Worm (Caenorhabditis elegans) whole organism, L4/young adult: ENCODE measurements around the gene mlt-9.

Experiments used
- W03F9.2 ChIP-seq: fragments of 150-350 bp; optimal IDR thresholded peaks from 2 replicates; lab custom pipeline; 2014; ENCODE audit warnings: missing biosample characterization, missing genetic modification characterization
- dao-5 ChIP-seq: sonication (generic microtip); optimal IDR thresholded peaks from 2 replicates; lab custom pipeline; 2016; ENCODE audit warnings: missing genotype, missing genetic modification characterization, moderate library complexity, missing compliant biosample characterization
- him-1 ChIP-seq: sonication (generic microtip); optimal IDR thresholded peaks from 2 replicates; lab custom pipeline; 2016; ENCODE audit warnings: missing genotype, missing genetic modification reagents, missing genetic modification characterization, missing compliant biosample characterization

mlt-9 gene

DNA sequence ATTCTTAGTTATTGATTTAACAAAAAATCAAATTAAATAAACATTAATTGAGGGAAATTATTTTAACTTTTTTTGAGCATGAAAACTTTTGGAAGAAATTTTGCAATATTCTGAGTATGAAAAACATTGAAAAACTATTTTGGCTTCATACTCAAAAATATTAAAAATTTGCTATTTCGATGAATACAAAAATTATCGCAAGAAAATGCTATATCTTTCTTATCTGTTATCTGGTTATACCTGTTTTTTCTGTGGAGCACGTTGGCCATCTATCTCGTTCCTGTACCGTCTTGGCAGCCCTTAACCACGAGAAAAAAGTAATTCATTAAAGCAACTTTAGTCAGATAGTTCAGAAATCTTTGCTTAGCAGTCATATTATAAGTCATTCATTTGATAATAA is 49.7 kb downstream of the mlt-9 start:
- TF ChIP-seq dao-5 (tag; lab: Kevin White, UChicago) (no peak), him-1 (tag; lab: Kevin White, UChicago) (no peak), W03F9.2 (tag; lab: Kevin White, UChicago) (no peak)

- TF ChIP-seq dao-5 (tag; lab: Kevin White, UChicago) (no peak), W03F9.2 (tag; lab: Kevin White, UChicago) (no peak), him-1 (tag; lab: Kevin White, UChicago) (no peak)
Observed at ce11 chrX:15056737-15057136, 50.9 kb downstream of the mlt-9 start, which contains the start of gene H03G16.5. Gene H03G16.5, minus strand, starts transcription at chrX:15056837.

- TF ChIP-seq dao-5 (tag; lab: Kevin White, UChicago) (no peak), W03F9.2 (tag; lab: Kevin White, UChicago) (no peak), him-1 (tag; lab: Kevin White, UChicago) (no peak)
Observed at ce11 chrX:15055914-15056313, 51.7 kb downstream of the mlt-9 start, which contains the start of gene H03G16.7. Gene H03G16.7, minus strand, starts transcription at chrX:15056014.

ce11 chrX:15053223-15053933 is 54.2 kb downstream of the mlt-9 start, which contains the start of gene H03G16.1:
Gene H03G16.1, plus strand, starts transcription at chrX:15053883.
- TF ChIP-seq W03F9.2 (tag; lab: Kevin White, UChicago) (no peak), him-1 (tag; lab: Kevin White, UChicago) (no peak), dao-5 (tag; lab: Kevin White, UChicago) (no peak)

DNA sequence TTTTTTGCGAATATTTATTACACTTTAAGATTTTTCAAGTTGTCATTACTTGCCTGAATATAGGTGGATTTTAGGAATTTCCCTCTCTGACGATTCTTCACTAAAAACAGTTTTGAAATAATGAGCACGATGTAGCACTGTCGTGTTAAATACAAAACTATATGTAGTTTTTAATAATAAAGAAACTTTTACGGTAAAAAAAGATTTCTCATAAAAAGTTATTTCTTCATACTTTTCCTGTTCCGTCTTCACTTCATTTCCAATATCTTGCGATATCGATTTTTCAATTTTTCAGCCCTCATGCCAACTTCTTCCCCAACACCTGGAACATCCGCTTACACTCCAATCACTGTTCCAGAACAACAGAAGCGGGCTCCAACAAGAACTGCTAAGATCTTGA is 55.2 kb downstream of the mlt-9 start, which contains the start of gene H03G16.6:
TSS of gene H03G16.6 (plus strand) at position 301 of the 400 bp plus-strand sequence.
- TF ChIP-seq him-1 (tag; lab: Kevin White, UChicago) (no peak), W03F9.2 (tag; lab: Kevin White, UChicago) (no peak), dao-5 (tag; lab: Kevin White, UChicago) (no peak)
